2 fruit fly cellular contexts compared by ENCODE assay signal in the genomic region with DNA sequence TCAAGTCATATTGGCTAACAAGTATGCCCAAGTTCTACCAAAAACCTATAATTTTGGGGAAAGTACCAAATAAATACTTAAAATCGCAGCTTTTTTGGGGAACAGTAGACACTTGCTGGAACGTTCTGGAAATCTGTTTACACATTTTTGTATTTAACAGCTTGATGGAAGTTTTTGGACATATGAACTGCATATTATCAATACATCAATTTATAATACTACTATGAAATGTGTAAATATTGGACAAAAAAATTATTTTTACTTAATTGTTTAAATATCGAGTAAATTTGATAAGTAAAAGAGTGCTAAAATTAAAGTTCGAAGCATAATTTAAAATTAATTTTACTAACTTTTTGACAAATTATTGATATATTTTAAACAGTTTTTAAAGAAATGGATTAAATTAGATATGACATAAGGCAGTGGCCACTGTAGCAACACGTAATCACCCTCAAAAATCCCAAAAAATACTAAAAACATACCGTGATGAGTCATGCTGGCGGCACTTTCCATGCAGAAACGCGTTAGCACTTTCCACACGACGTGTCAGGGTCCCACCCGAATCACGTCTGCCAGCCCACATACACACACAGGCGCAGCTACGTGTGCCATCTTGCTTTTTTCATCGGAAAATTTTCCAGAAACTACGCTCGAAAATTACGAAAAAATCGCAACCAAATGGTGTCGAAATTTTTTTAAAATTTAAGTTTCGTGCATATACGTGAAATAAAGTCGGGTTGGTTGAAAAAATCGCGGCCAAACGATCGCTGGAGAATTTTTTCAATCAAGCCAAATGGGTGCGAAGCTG.
TF ChIP-seq lines count a peak whose summit lies in the region.

Gene Sirt1 (plus strand): TSS at position 571 of the 808 bp plus-strand sequence.

TF ChIP-seq in whole organism, embryonic, 481 proteins besides CTCF, POLR2A, EP300 and RAD21 (continued from another document and continues in another):
- peak; percentile 92 for TF ChIP-seq Xbp1 (GFP tag; optimal IDR thresholded peaks at IDR 0.05; lab: Kevin White, UChicago)
- TF ChIP-seq CG14441 (GFP tag; IDR thresholded peaks at IDR 0.05; lab: Robert Waterston, UW): peak; percentile 75
- no peak for TF ChIP-seq Lim3 (GFP tag; IDR thresholded peaks at IDR 0.05; lab: Robert Waterston, UW)
- peak; percentile 42; the same call in 1 of the 2 replicates for TF ChIP-seq CG17328 (GFP tag; IDR thresholded peaks at IDR 0.05; lab: Robert Waterston, UW)
- TF ChIP-seq CG18262 (tag; optimal IDR thresholded peaks at IDR 0.05; lab: Kevin White, UChicago): peak; percentile 94
- TF ChIP-seq BtbVII (GFP tag; optimal IDR thresholded peaks at IDR 0.05; lab: Kevin White, UChicago): peak; percentile 53
- peak; percentile 54; the same call in 1 of the 2 replicates for TF ChIP-seq ara (GFP tag; IDR thresholded peaks at IDR 0.05; lab: Robert Waterston, UW)
- peak; percentile 8 for TF ChIP-seq Ets97D (GFP tag; optimal IDR thresholded peaks at IDR 0.05; lab: Kevin White, UChicago)
- TF ChIP-seq CG6813 (GFP tag; optimal IDR thresholded peaks at IDR 0.05; lab: Kevin White, UChicago): peak; percentile 73
- peak; percentile 48; the same call in 1 of the 2 replicates for TF ChIP-seq Drgx (GFP tag; IDR thresholded peaks at IDR 0.05; lab: Robert Waterston, UW)
- TF ChIP-seq CG11723 (GFP tag; optimal IDR thresholded peaks at IDR 0.05; lab: Kevin White, UChicago): peak; percentile 66
- peak; percentile 91 for TF ChIP-seq CG11504 (tag; optimal IDR thresholded peaks at IDR 0.05; lab: Kevin White, UChicago)
- TF ChIP-seq disco-r (GFP tag; optimal IDR thresholded peaks at IDR 0.05; lab: Kevin White, UChicago): no peak
- TF ChIP-seq sqz (GFP tag; optimal IDR thresholded peaks at IDR 0.05; lab: Kevin White, UChicago): no peak
- peak; percentile 22; the same call in 1 of the 2 replicates for TF ChIP-seq chm (GFP tag; IDR thresholded peaks at IDR 0.05; lab: Robert Waterston, UW)
- TF ChIP-seq grn (GFP tag; optimal IDR thresholded peaks at IDR 0.05; lab: Kevin White, UChicago): no peak
- no peak for TF ChIP-seq pfk (GFP tag; optimal IDR thresholded peaks at IDR 0.05; lab: Kevin White, UChicago)
- TF ChIP-seq Atf6 (GFP tag; IDR thresholded peaks at IDR 0.05; lab: Robert Waterston, UW): peak; percentile 75
- TF ChIP-seq CG34224 (GFP tag; IDR thresholded peaks at IDR 0.05; lab: Robert Waterston, UW; ENCODE audit: partially characterized antibody): peak; percentile 45; the same call in 1 of the 3 replicates
- TF ChIP-seq insv (GFP tag; optimal IDR thresholded peaks at IDR 0.05; lab: Kevin White, UChicago): peak in 1 of 2 experiments; percentile 60
- peak; percentile 67 for TF ChIP-seq run (tag; optimal IDR thresholded peaks at IDR 0.05; lab: Kevin White, UChicago)
- peak; percentile 67 for TF ChIP-seq MTF-1 (GFP tag; optimal IDR thresholded peaks at IDR 0.05; lab: Kevin White, UChicago; ENCODE audit: borderline replicate concordance)
- no peak for TF ChIP-seq CG7271 (tag; optimal IDR thresholded peaks at IDR 0.05; lab: Kevin White, UChicago)
- TF ChIP-seq hth (optimal IDR thresholded peaks at IDR 0.05; lab: Kevin White, UChicago): no peak
- peak; percentile 87 for TF ChIP-seq phol (tag; optimal IDR thresholded peaks at IDR 0.05; lab: Kevin White, UChicago)
- TF ChIP-seq nerfin-2 (GFP tag; IDR thresholded peaks at IDR 0.05; lab: Robert Waterston, UW; ENCODE audit: partially characterized antibody): no peak
- TF ChIP-seq her (GFP tag; optimal IDR thresholded peaks at IDR 0.05; lab: Kevin White, UChicago): peak; percentile 42
- peak; percentile 83 for TF ChIP-seq CG12942 (GFP tag; optimal IDR thresholded peaks at IDR 0.05; lab: Kevin White, UChicago)
- TF ChIP-seq sc (optimal IDR thresholded peaks at IDR 0.05; lab: Kevin White, UChicago): no peak
- peak; percentile 84 for TF ChIP-seq sc (GFP tag; optimal IDR thresholded peaks at IDR 0.05; lab: Kevin White, UChicago)
- peak; percentile 45 for TF ChIP-seq CG15514 (GFP tag; optimal IDR thresholded peaks at IDR 0.05; lab: Kevin White, UChicago)
- TF ChIP-seq seq (GFP tag; IDR thresholded peaks at IDR 0.05; lab: Robert Waterston, UW): peak; percentile 72; the same call in 1 of the 2 replicates
- TF ChIP-seq fd64A (GFP tag; optimal IDR thresholded peaks at IDR 0.05; lab: Kevin White, UChicago): no peak
- no peak for TF ChIP-seq CHES-1-like (GFP tag; optimal IDR thresholded peaks at IDR 0.05; lab: Kevin White, UChicago)
- TF ChIP-seq CG15601 (tag; optimal IDR thresholded peaks at IDR 0.05; lab: Kevin White, UChicago): peak; percentile 78
- TF ChIP-seq CG16813 (GFP tag; IDR thresholded peaks at IDR 0.05; lab: Robert Waterston, UW; ENCODE audit: partially characterized antibody): 0 out of 3 replicates have a peak, but pooled peaks have one; percentile 20
- TF ChIP-seq B-H1 (GFP tag; IDR thresholded peaks at IDR 0.05; lab: Robert Waterston, UW): peak; percentile 65
- no peak for TF ChIP-seq Vsx1 (GFP tag; optimal IDR thresholded peaks at IDR 0.05; lab: Kevin White, UChicago)
- peak; percentile 91 for TF ChIP-seq bcd (GFP tag; optimal IDR thresholded peaks at IDR 0.05; lab: Kevin White, UChicago)
- no peak for TF ChIP-seq Dfd (GFP tag; optimal IDR thresholded peaks at IDR 0.05; lab: Kevin White, UChicago)
- TF ChIP-seq CG10274 (GFP tag; optimal IDR thresholded peaks at IDR 0.05; lab: Kevin White, UChicago): peak; percentile 43
- peak; percentile 93 for TF ChIP-seq row (GFP tag; IDR thresholded peaks at IDR 0.05; lab: Robert Waterston, UW)
- TF ChIP-seq H15 (GFP tag; IDR thresholded peaks at IDR 0.05; lab: Robert Waterston, UW): peak; percentile 56; the same call in 2 of the 3 replicates
- TF ChIP-seq CG7745 (tag; optimal IDR thresholded peaks at IDR 0.05; lab: Kevin White, UChicago): no peak
- TF ChIP-seq slou (GFP tag; optimal IDR thresholded peaks at IDR 0.05; lab: Kevin White, UChicago): peak; percentile 79
- peak; percentile 90 for TF ChIP-seq Chrac-16 (GFP tag; optimal IDR thresholded peaks at IDR 0.05; lab: Kevin White, UChicago)
- peak; percentile 59 for TF ChIP-seq mam (GFP tag; optimal IDR thresholded peaks at IDR 0.05; lab: Kevin White, UChicago)
- TF ChIP-seq bsh (GFP tag; optimal IDR thresholded peaks at IDR 0.05; lab: Kevin White, UChicago): peak in 1 of 2 experiments; percentile 78
- TF ChIP-seq chn (GFP tag; optimal IDR thresholded peaks at IDR 0.05; lab: Kevin White, UChicago): peak; percentile 35
- TF ChIP-seq tap (tag; optimal IDR thresholded peaks at IDR 0.05; lab: Kevin White, UChicago): peak; percentile 62
- peak; percentile 86 for TF ChIP-seq Dek (tag; optimal IDR thresholded peaks at IDR 0.05; lab: Kevin White, UChicago)
- peak; percentile 43 for TF ChIP-seq zfh2 (GFP tag; optimal IDR thresholded peaks at IDR 0.05; lab: Kevin White, UChicago)
- TF ChIP-seq Optix (GFP tag; IDR thresholded peaks at IDR 0.05; lab: Robert Waterston, UW): no peak
- TF ChIP-seq maf-S (GFP tag; optimal IDR thresholded peaks at IDR 0.05; lab: Kevin White, UChicago): no peak
- peak; percentile 59 for TF ChIP-seq Deaf1 (tag; optimal IDR thresholded peaks at IDR 0.05; lab: Kevin White, UChicago)
- peak; percentile 56 for TF ChIP-seq pzg (GFP tag; optimal IDR thresholded peaks at IDR 0.05; lab: Kevin White, UChicago)
- TF ChIP-seq Ssrp (tag; optimal IDR thresholded peaks at IDR 0.05; lab: Kevin White, UChicago): peak; percentile 93
- TF ChIP-seq CG7839 (tag; optimal IDR thresholded peaks at IDR 0.05; lab: Kevin White, UChicago): peak; percentile 95

TF ChIP-seq in whole organism, prepupa, 60 proteins besides CTCF, POLR2A, EP300 and RAD21 (continued from another document):
- TF ChIP-seq cyc (GFP tag; optimal IDR thresholded peaks at IDR 0.05; lab: Kevin White, UChicago) (peak; percentile 81), Sox102F (GFP tag; optimal IDR thresholded peaks at IDR 0.05; lab: Kevin White, UChicago) (peak; percentile 32), CG10669 (GFP tag; optimal IDR thresholded peaks at IDR 0.05; lab: Kevin White, UChicago) (peak; percentile 76), Ets21C (GFP tag; optimal IDR thresholded peaks at IDR 0.05; lab: Kevin White, UChicago) (peak; percentile 65), ss (GFP tag; optimal IDR thresholded peaks at IDR 0.05; lab: Kevin White, UChicago) (peak; percentile 6 to 80), CG8319 (GFP tag; optimal IDR thresholded peaks at IDR 0.05; lab: Kevin White, UChicago) (no peak), Sox14 (GFP tag; optimal IDR thresholded peaks at IDR 0.05; lab: Kevin White, UChicago) (peak; percentile 74), eg (GFP tag; IDR thresholded peaks at IDR 0.05; lab: Robert Waterston, UW) (peak; percentile 61; the same call in 2 of the 3 replicates), Lpt (GFP tag; optimal IDR thresholded peaks at IDR 0.05; lab: Kevin White, UChicago) (peak; percentile 60), pdm3 (GFP tag; optimal IDR thresholded peaks at IDR 0.05; lab: Kevin White, UChicago) (peak; percentile 76), CG15336 (GFP tag; IDR thresholded peaks at IDR 0.05; lab: Robert Waterston, UW) (peak; percentile 82), Blimp-1 (GFP tag; optimal IDR thresholded peaks at IDR 0.05; lab: Kevin White, UChicago) (peak; percentile 78), lz (GFP tag; optimal IDR thresholded peaks at IDR 0.05; lab: Kevin White, UChicago) (peak; percentile 82), net (GFP tag; optimal IDR thresholded peaks at IDR 0.05; lab: Kevin White, UChicago) (peak; percentile 81)
